Worm (Caenorhabditis elegans): Measurements from ENCODE around the gene dot-1.2.
A peak's percentile ranks its signal among the peaks of the same experiment; 100 is the strongest.

The dot-1.2 gene

DNA sequence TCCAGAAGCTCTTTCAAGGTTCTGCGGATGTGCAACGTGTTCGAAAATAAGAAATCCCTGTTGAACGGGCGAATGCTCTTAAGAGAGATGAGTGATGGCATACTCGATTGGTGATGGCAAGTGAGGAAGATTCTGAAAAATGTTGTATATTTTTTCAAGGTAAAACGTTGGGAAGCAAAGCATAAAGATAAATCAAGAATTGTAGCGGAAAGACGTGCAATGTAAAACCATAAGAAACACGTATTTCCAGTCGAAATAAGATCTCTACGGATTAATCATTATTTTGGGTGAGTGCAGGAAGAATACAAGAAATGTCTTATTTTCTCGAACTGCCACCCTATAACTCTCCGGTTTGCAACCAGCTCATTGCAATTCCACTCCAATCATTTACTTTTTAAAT is at the start of gene dot-1.2:
dot-1.2 (minus strand) TSS at position 101 of the 400 bp plus-strand sequence.
- TF ChIP-seq ceh-24 (tag; optimal IDR thresholded peaks at IDR 0.05) (no peak), zip-5 (tag; optimal IDR thresholded peaks at IDR 0.05) (no peak), elt-4 (tag; optimal IDR thresholded peaks at IDR 0.05) (no peak), mec-3 (tag; optimal IDR thresholded peaks at IDR 0.05; ENCODE audit: borderline replicate concordance) (no peak), hlh-8 (tag; optimal IDR thresholded peaks at IDR 0.05) (no peak), hlh-13 (GFP tag; optimal IDR thresholded peaks at IDR 0.05) (no peak), C08G9.2 (tag; optimal IDR thresholded peaks at IDR 0.05) (no peak), sox-2 (GFP tag; IDR thresholded peaks at IDR 0.05) (no peak), ceh-14 (tag; optimal IDR thresholded peaks at IDR 0.05) (no peak), ceh-9 (tag; optimal IDR thresholded peaks at IDR 0.05) (no peak), pqm-1 (tag; optimal IDR thresholded peaks at IDR 0.05) (no peak), F13H6.1 (tag; optimal IDR thresholded peaks at IDR 0.05) (no peak), hlh-30 (tag; optimal IDR thresholded peaks at IDR 0.05; ENCODE audit: insufficient read depth) (no peak), ceh-45 (GFP tag; IDR thresholded peaks at IDR 0.05) (no peak), ceh-48 (tag; optimal IDR thresholded peaks at IDR 0.05) (no peak), pha-2 (tag; optimal IDR thresholded peaks at IDR 0.05) (no peak), ceh-31 (tag; optimal IDR thresholded peaks at IDR 0.05) (no peak), dmd-4 (tag; optimal IDR thresholded peaks at IDR 0.05; ENCODE audit: borderline replicate concordance) (no peak), pros-1 (tag; optimal IDR thresholded peaks at IDR 0.05) (no peak)

DNA sequence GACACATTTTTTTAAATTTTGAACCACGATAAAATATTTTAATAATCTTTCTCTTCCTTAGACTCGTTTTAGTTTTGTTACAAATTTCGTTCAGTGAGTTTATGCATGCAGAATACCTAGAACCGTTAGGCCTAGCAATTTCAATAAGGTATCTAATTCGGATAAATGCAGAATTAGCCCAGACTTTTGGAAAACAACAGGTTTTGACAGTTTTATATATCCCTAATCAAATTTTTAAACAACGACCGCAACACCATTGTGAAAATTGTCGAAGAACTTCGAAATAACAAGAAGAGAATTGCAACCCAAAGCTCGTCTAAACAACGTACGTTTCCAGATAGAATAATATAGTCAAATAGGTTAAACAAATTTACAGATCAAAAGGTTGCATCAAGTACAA is 48.8 kb upstream of the dot-1.2 start, which contains the start of gene Y62H9A.16:
Y62H9A.16 (plus strand) TSS at position 301 of the 400 bp plus-strand sequence.
- no peak for TF ChIP-seq ama-1 (optimal IDR thresholded peaks at IDR 0.05)
- no peak for TF ChIP-seq ceh-24 (tag; optimal IDR thresholded peaks at IDR 0.05)
- no peak for TF ChIP-seq ztf-16 (tag; optimal IDR thresholded peaks at IDR 0.05)
- no peak for TF ChIP-seq ceh-9 (tag; optimal IDR thresholded peaks at IDR 0.05)
- TF ChIP-seq ceh-34 (tag; optimal IDR thresholded peaks at IDR 0.05), result no peak
- no peak for TF ChIP-seq ceh-14 (tag; optimal IDR thresholded peaks at IDR 0.05)
- no peak for TF ChIP-seq C38D4.7 (GFP tag; optimal IDR thresholded peaks at IDR 0.05)
- no peak for TF ChIP-seq K09A11.1 (tag; optimal IDR thresholded peaks at IDR 0.05; ENCODE audit: insufficient read depth)
- TF ChIP-seq gmeb-2 (tag; optimal IDR thresholded peaks at IDR 0.05), result no peak
- no peak for TF ChIP-seq sox-2 (GFP tag; IDR thresholded peaks at IDR 0.05)
- no peak for TF ChIP-seq fax-1 (tag; optimal IDR thresholded peaks at IDR 0.05)
- TF ChIP-seq nhr-232 (tag; optimal IDR thresholded peaks at IDR 0.05), result no peak

DNA sequence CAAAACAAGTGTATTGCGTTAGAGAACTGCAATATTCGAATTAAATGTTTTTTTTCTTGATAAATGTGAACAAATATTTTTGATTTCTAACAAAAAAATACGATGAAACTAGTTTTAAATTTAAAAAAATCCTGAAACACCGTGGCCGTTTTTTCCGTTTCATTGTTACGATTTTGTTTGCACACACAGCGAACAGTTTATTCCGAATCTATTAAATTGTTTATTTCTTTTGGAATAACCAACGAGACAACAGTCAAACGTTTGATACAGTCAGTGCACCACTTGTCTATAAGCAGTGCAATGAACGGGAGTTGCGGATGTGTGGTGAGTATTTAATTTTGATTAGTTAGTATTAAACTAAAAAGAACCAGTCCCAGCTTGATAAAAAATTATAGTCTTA is 47.5 kb upstream of the dot-1.2 start, which contains the start of gene Y62H9A.13:
Y62H9A.13 (plus strand) TSS at position 301 of the 400 bp plus-strand sequence.
- no peak for TF ChIP-seq F13H6.1 (tag; optimal IDR thresholded peaks at IDR 0.05)

DNA sequence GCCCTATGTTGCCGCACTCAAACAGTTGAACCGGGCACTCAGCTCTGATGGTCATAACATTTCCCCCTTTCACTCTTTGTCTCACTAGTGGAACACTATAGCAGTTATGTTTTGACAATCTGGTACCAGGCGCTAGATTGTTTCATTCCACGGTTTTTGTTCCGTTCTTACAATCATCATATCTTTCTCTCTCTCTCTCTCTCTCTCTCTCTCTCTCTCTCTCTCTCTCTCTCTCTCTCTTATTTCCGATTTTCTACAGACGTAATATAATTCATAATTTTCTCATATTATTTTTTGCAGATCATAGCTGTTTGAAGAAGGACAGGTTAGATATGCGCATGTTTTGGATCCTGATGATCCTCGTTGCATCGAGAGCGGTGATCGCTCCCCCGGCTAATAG is 44.7 kb upstream of the dot-1.2 start, which contains the start of gene Y62H9A.12:
Y62H9A.12 (plus strand) TSS at position 301 of the 400 bp plus-strand sequence.
- TF ChIP-seq zip-5 (tag; optimal IDR thresholded peaks at IDR 0.05) (no peak), nhr-232 (tag; optimal IDR thresholded peaks at IDR 0.05) (no peak)

DNA sequence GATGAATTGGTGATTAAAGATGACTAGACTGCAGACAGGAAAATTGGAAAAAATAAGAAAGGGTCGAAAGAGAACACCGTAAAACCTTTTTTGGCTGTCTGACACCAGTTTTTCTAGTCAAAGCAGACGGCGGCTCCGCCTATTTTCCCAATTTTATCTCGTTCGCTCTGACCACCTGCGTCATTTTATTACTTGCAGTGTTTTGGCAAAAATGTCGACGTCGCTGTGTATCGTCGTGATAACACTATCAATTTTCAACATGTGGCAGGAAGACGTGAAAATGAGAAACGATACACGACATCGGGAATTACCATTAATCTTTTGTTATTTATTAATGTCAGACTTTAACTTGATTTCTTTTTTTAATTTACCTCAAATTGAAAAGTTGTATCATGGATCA is 40.9 kb upstream of the dot-1.2 start, which contains the start of gene Y62H9A.15:
Y62H9A.15 (minus strand) TSS at position 100 of the 400 bp plus-strand sequence.
- TF ChIP-seq gmeb-2 (tag; optimal IDR thresholded peaks at IDR 0.05) (no peak), nfya-1 (tag; optimal IDR thresholded peaks at IDR 0.05) (no peak), mec-3 (tag; optimal IDR thresholded peaks at IDR 0.05; ENCODE audit: borderline replicate concordance) (no peak), elt-2 (tag; optimal IDR thresholded peaks at IDR 0.05) (peak; percentile 60), eyg-1 (tag; optimal IDR thresholded peaks at IDR 0.05) (no peak), elt-4 (tag; optimal IDR thresholded peaks at IDR 0.05) (no peak), ahr-1 (tag; optimal IDR thresholded peaks at IDR 0.05) (no peak), ceh-31 (tag; optimal IDR thresholded peaks at IDR 0.05) (no peak)

DNA sequence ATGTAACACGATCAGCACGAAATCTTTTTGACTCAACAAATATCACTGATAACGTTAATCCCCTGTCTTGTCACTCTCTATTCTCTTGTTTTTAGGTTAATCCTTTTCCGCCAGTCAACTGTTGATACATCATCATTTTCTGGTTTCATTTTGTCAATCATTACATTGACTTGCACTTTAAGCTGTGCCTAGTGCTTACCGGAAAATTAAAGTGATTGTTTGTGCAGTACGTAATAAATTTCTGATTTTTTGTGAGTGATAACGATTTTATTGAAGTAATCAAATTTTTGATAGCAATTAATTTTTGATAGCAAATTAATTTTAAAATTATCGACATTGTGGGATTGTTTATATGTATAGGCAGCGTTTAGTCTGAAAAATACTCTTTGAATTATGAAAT is 40.0 kb upstream of the dot-1.2 start:
- TF ChIP-seq elt-2 (tag; optimal IDR thresholded peaks at IDR 0.05) (peak; percentile 24), ceh-48 (tag; optimal IDR thresholded peaks at IDR 0.05) (no peak)

Data from whole organism, late embryonic.